Worm (Caenorhabditis elegans) whole organism, L4/young adult: ENCODE measurements around the gene zip-12.

Experiments used
- dao-5 ChIP-seq: sonication (generic microtip); optimal IDR thresholded peaks from 2 replicates; lab custom pipeline; 2016; ENCODE audit warnings: missing genotype, missing genetic modification characterization, moderate library complexity, missing compliant biosample characterization
- him-1 ChIP-seq: sonication (generic microtip); optimal IDR thresholded peaks from 2 replicates; lab custom pipeline; 2016; ENCODE audit warnings: missing genotype, missing genetic modification reagents, missing genetic modification characterization, missing compliant biosample characterization

DNA sequence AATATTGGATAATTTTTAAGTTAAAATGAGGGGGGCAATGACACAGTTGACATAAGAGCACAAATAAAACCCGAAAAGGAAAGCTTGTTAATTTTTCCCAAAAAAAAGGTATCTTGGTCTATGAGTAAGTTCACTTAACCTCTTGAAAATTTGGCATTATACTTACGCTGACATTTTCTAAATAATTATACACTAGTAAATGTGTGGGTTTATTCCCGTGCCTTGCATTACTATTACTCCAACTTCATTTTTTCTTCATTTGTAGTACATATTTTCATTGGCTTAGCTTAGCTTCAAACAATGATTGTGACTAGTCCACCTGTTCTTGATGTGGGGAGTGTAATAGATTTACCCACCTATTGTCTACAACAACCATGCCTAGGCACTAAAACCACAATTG lies 31.6 kb downstream of the zip-12 start, which contains the start of gene Y75B8A.34:
- TF ChIP-seq him-1, result no peak
- TF ChIP-seq dao-5 (tag; lab: Kevin White, UChicago), result no peak
